Worm (Caenorhabditis elegans) whole organism, late embryonic: Measurements from ENCODE around the gene nhr-128.

ENCODE experiments used
- F13H6.1 ChIP-seq: sonication (generic microtip); optimal IDR thresholded peaks from 2 replicates; lab custom pipeline; 2016; ENCODE audit warnings: missing genetic modification characterization, missing compliant biosample characterization
- K09A11.1 ChIP-seq: sonication (generic microtip); optimal IDR thresholded peaks from 2 replicates; lab custom pipeline; 2017; ENCODE audit warnings: antibody characterized with exemption, mild to moderate bottlenecking, missing genetic modification characterization, missing compliant biosample characterization; ENCODE audit not compliant: insufficient read depth
- ceh-9 ChIP-seq: sonication (generic microtip); optimal IDR thresholded peaks from 2 replicates; lab custom pipeline; 2016; ENCODE audit warnings: mild to moderate bottlenecking, missing genetic modification characterization, inconsistent platforms, missing compliant biosample characterization
- che-1 ChIP-seq: sonication (generic microtip); optimal IDR thresholded peaks from 2 replicates; lab custom pipeline; 2016; ENCODE audit warnings: mild to moderate bottlenecking, missing genetic modification characterization, missing compliant biosample characterization
- dmd-4 ChIP-seq: sonication (generic microtip); optimal IDR thresholded peaks from 2 replicates; lab custom pipeline; 2016; ENCODE audit warnings: borderline replicate concordance, missing genetic modification characterization, missing compliant biosample characterization
- elt-2 ChIP-seq: sonication (generic microtip); optimal IDR thresholded peaks from 2 replicates; lab custom pipeline; 2016; ENCODE audit warnings: missing genetic modification reagents, missing genetic modification characterization, missing compliant biosample characterization
- elt-4 ChIP-seq: sonication (generic microtip); optimal IDR thresholded peaks from 2 replicates; lab custom pipeline; 2016; ENCODE audit warnings: missing genetic modification characterization, missing compliant biosample characterization
- ets-4 ChIP-seq: sonication (generic microtip); optimal IDR thresholded peaks from 2 replicates; lab custom pipeline; 2016; ENCODE audit warnings: missing genetic modification characterization, missing compliant biosample characterization
- eyg-1 ChIP-seq: sonication (generic microtip); optimal IDR thresholded peaks from 2 replicates; lab custom pipeline; 2016; ENCODE audit warnings: missing genotype, missing genetic modification characterization, missing compliant biosample characterization
- fax-1 ChIP-seq: sonication (generic microtip); optimal IDR thresholded peaks from 2 replicates; lab custom pipeline; 2016; ENCODE audit warnings: missing genotype, missing genetic modification characterization, missing compliant biosample characterization
- fkh-6 ChIP-seq: sonication (generic microtip); optimal IDR thresholded peaks from 2 replicates; lab custom pipeline; 2016; ENCODE audit warnings: missing genetic modification characterization, missing compliant biosample characterization
- gmeb-2 ChIP-seq: sonication (generic microtip); optimal IDR thresholded peaks from 2 replicates; lab custom pipeline; 2016; ENCODE audit warnings: missing genetic modification characterization, inconsistent platforms, missing compliant biosample characterization
- hlh-13 ChIP-seq: fragments of 200-800 bp; sonication (Bioruptor generic); optimal IDR thresholded peaks from 2 replicates; lab custom pipeline; 2018; ENCODE audit warnings: mild to moderate bottlenecking, missing genetic modification characterization, missing compliant biosample characterization
- hlh-30 ChIP-seq: sonication (generic microtip); optimal IDR thresholded peaks from 2 replicates; lab custom pipeline; 2017; ENCODE audit warnings: antibody characterized with exemption, missing genetic modification characterization, missing compliant biosample characterization; ENCODE audit not compliant: insufficient read depth
- lim-6 ChIP-seq: sonication (generic microtip); optimal IDR thresholded peaks from 2 replicates; lab custom pipeline; 2016; ENCODE audit warnings: missing genetic modification characterization, missing compliant biosample characterization
- lin-11 ChIP-seq: fragments of 200-800 bp; sonication (Bioruptor generic); optimal IDR thresholded peaks from 2 replicates; lab custom pipeline; 2018; ENCODE audit warnings: mild to moderate bottlenecking, missing genetic modification characterization, missing compliant biosample characterization
- madf-2 ChIP-seq: sonication (generic microtip); optimal IDR thresholded peaks from 2 replicates; lab custom pipeline; 2017; ENCODE audit warnings: missing genetic modification characterization, missing compliant biosample characterization
- nfya-1 ChIP-seq: sonication (generic microtip); optimal IDR thresholded peaks from 2 replicates; lab custom pipeline; 2017; ENCODE audit warnings: missing genetic modification characterization, mild to moderate bottlenecking, missing compliant biosample characterization, antibody characterized with exemption, moderate library complexity
- nhr-11 ChIP-seq: fragments of 150-350 bp; optimal IDR thresholded peaks from 2 replicates; lab custom pipeline; 2014; ENCODE audit warnings: missing biosample characterization, missing genetic modification characterization
- npax-4 ChIP-seq: sonication (generic microtip); optimal IDR thresholded peaks from 2 replicates; lab custom pipeline; 2016; ENCODE audit warnings: missing genetic modification characterization, missing compliant biosample characterization
- odd-2 ChIP-seq: sonication (generic microtip); optimal IDR thresholded peaks from 2 replicates; lab custom pipeline; 2017; ENCODE audit warnings: antibody characterized with exemption, mild to moderate bottlenecking, missing genetic modification characterization, missing compliant biosample characterization
- pha-2 ChIP-seq: sonication (generic microtip); optimal IDR thresholded peaks from 2 replicates; lab custom pipeline; 2017; ENCODE audit warnings: mild to moderate bottlenecking, missing genetic modification characterization, missing compliant biosample characterization
- pha-4 ChIP-seq: fragments of 150-350 bp; optimal IDR thresholded peaks from 2 replicates; lab custom pipeline; 2018; ENCODE audit warnings: missing biosample characterization, missing genetic modification reagents, missing genetic modification characterization
- pqm-1 ChIP-seq: sonication (generic microtip); optimal IDR thresholded peaks from 2 replicates; lab custom pipeline; 2016; ENCODE audit warnings: missing genetic modification characterization, missing compliant biosample characterization
- pros-1 ChIP-seq: fragments of 150-350 bp; optimal IDR thresholded peaks from 2 replicates; lab custom pipeline; 2014; ENCODE audit warnings: missing biosample characterization, missing genetic modification reagents, missing genetic modification characterization
- syd-9 ChIP-seq: sonication (generic microtip); optimal IDR thresholded peaks from 2 replicates; lab custom pipeline; 2016; ENCODE audit warnings: mild to moderate bottlenecking, missing genetic modification characterization, moderate library complexity, missing compliant biosample characterization
- ttx-3 ChIP-seq: sonication (generic microtip); optimal IDR thresholded peaks from 2 replicates; lab custom pipeline; 2016; ENCODE audit warnings: missing genetic modification reagents, missing genetic modification characterization, missing compliant biosample characterization
- unc-55 ChIP-seq: sonication (generic microtip); optimal IDR thresholded peaks from 2 replicates; lab custom pipeline; 2017; ENCODE audit warnings: missing biosample characterization, missing genetic modification reagents, missing genetic modification characterization
- unc-86 ChIP-seq: sonication (generic microtip); optimal IDR thresholded peaks from 2 replicates; lab custom pipeline; 2016; ENCODE audit warnings: missing genetic modification characterization, missing compliant biosample characterization
- zip-5 ChIP-seq: sonication (generic microtip); optimal IDR thresholded peaks from 2 replicates; lab custom pipeline; 2016; ENCODE audit warnings: missing genetic modification characterization, missing compliant biosample characterization
- ztf-16 ChIP-seq: sonication (generic microtip); optimal IDR thresholded peaks from 2 replicates; lab custom pipeline; 2017; ENCODE audit warnings: missing genetic modification characterization, missing compliant biosample characterization

nhr-128 gene

DNA sequence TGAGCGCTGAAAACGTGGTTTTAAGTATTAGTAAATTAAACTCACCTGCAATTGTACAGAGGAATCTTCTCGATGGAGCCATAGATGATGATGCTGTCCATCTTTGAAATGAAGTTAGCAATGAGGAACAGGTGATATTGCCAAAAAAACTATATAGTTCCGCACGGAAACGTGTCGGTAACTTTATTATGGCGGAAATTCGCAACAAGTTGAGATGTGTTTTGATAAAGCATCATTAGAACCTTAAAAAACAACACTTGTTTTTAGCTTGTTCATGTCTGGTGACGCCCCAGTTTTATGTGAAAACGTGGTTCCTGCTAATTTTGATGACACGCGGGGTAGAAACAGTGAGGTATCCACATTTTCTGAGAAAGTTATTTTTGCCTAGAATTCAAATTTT is 15.7 kb upstream of the nhr-128 start, which contains the start of gene srt-40:
srt-40 (minus strand) TSS at position 101 of the 400 bp plus-strand sequence.
- TF ChIP-seq ets-4 (no peak), dmd-4 (tag; lab: Kevin White, UChicago) (no peak), npax-4 (tag; lab: Kevin White, UChicago) (no peak), nhr-11 (tag; lab: Kevin White, UChicago) (no peak), madf-2 (tag; lab: Kevin White, UChicago) (no peak), ceh-9 (tag; lab: Kevin White, UChicago) (no peak), F13H6.1 (no peak), pha-2 (tag; lab: Kevin White, UChicago) (no peak), lin-11 (tag; lab: Kevin White, UChicago) (no peak)
- TF ChIP-seq, all 69 proteins: peak for 0

- no peak for TF ChIP-seq syd-9 (tag; lab: Kevin White, UChicago)
- no peak for TF ChIP-seq unc-86 (tag; lab: Kevin White, UChicago)
- no peak for TF ChIP-seq hlh-13 (GFP tag; lab: Kevin White, UChicago)
- TF ChIP-seq K09A11.1 (tag; lab: Kevin White, UChicago) = no peak
- TF ChIP-seq pha-4 = no peak
Measured at ce11 chrV:2206801-2207200, 15.1 kb upstream of the nhr-128 start, which contains the start of gene svh-11. Gene svh-11, plus strand, starts transcription at chrV:2207101.

- TF ChIP-seq pros-1 (no peak), gmeb-2 (tag; lab: Kevin White, UChicago) (no peak), nfya-1 (peak; percentile 92)
- TF ChIP-seq, all 69 proteins: peak for 1
Measured at ce11 chrV:2207527-2207926, 14.3 kb upstream of the nhr-128 start.

ce11 chrV:2211936-2212335 is 9.9 kb upstream of the nhr-128 start, which contains the start of gene nhr-133:
Gene nhr-133, minus strand, starts transcription at chrV:2212118.
- TF ChIP-seq hlh-30 (tag; lab: Kevin White, UChicago) (peak; percentile 37), ttx-3 (no peak)

ce11 chrV:2214428-2215038 is 7.3 kb upstream of the nhr-128 start, which contains the start of gene nhr-184:
Gene nhr-184, minus strand, starts transcription at chrV:2214478.
- TF ChIP-seq ztf-16 (no peak), che-1 (tag; lab: Kevin White, UChicago) (no peak), eyg-1 (tag; lab: Kevin White, UChicago) (no peak), fax-1 (tag; lab: Kevin White, UChicago) (no peak), elt-4 (tag; lab: Kevin White, UChicago) (no peak), unc-86 (tag; lab: Kevin White, UChicago) (no peak), pqm-1 (tag; lab: Kevin White, UChicago) (no peak)

ce11 chrV:2215352-2215751 is 6.5 kb upstream of the nhr-128 start, which contains the start of gene nstp-8:
Gene nstp-8, plus strand, starts transcription at chrV:2215652.
- TF ChIP-seq elt-2 (tag; lab: Kevin White, UChicago) (no peak), lim-6 (tag; lab: Kevin White, UChicago) (no peak), zip-5 (tag; lab: Kevin White, UChicago) (no peak), nhr-11 (tag; lab: Kevin White, UChicago) (no peak), unc-55 (no peak), fkh-6 (no peak), odd-2 (tag; lab: Kevin White, UChicago) (no peak)
- TF ChIP-seq, all 69 proteins: peak for 0
